Fruit fly (Drosophila melanogaster) Kc167 (cell line): ENCODE results near the gene CG14253.

Experiments used
- Sin3A ChIP-seq: fragments of >200 bp; optimal IDR thresholded peaks from 2 replicates; lab custom pipeline; 2018; ENCODE audit warnings: missing external identifiers
- h ChIP-seq: fragments of >200 bp; optimal IDR thresholded peaks from 3 replicates; lab custom pipeline; 2018; ENCODE audit warnings: missing external identifiers
- insv ChIP-seq: fragments of >200 bp; optimal IDR thresholded peaks from 3 replicates; lab custom pipeline; 2018; ENCODE audit warnings: missing external identifiers

DNA sequence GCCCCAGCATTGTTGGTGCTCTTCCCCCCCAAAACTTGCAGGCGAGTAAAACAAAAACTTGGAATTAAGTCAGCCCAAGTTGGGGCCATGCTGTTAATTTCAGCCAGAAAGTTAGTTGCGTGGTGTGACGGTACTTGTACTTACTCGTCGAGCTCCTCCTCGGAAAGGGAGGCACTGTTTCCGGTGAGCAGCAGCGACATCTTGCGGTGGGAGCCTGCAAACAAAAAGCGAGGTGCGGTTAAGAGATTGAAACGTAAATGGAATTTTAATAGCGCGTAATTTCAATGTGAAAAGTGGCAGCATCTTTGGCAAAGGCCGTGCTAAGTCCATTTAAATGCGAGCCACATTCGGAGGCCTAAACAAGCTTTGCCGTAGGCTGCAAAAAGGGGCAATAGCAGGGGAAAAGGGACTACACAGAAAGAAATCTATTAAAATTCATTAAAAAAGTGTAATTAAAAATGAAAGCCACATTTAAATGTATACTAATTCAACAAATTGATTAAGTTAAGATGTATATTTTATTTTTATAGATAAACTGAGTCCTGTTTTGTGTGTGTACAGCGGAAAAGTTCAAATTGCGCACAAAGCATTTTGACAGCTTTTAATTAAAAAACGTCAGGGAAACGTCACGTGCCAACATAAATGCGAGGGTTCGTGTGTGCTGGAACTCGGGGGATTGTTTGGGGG lies 21.8 kb upstream of the CG14253 start:
- TF ChIP-seq insv (lab: Kevin White, UChicago) (no peak), h (lab: Kevin White, UChicago) (no peak), Sin3A (lab: Kevin White, UChicago) (no peak)
